Fruit fly (Drosophila melanogaster) S2 (cell line): ENCODE results near the gene nkd.

Source experiments
- CG8478 ChIP-seq: fragments of >200 bp; optimal IDR thresholded peaks from 2 replicates; lab custom pipeline; 2018
- CTCF ChIP-seq, 2 experiments: fragments of >200 bp; optimal IDR thresholded peaks; 2 replicates each; lab custom pipeline; 2018

dm6 chr3L:19041161-19041560, 4.1 kb downstream of the nkd start:
- TF ChIP-seq CTCF (optimal IDR thresholded peaks at IDR 0.05; lab: Kevin White, UChicago): no peak
- no peak for TF ChIP-seq CG8478 (lab: Kevin White, UChicago)
